Fruit fly (Drosophila melanogaster) whole organism, embryonic: ENCODE measurements around the gene IKKepsilon.

Experiments
- BEAF-32 ChIP-seq: fragments of 200-800 bp; sonication (Bioruptor generic); optimal IDR thresholded peaks from 3 replicates; lab custom pipeline; 2017; ENCODE audit warnings: missing biosample characterization, missing genetic modification characterization, mild to moderate bottlenecking, moderate library complexity, missing genetic modification reagents
- BtbVII ChIP-seq: fragments of 200-800 bp; sonication (Bioruptor generic); optimal IDR thresholded peaks from 3 replicates; lab custom pipeline; 2017; ENCODE audit warnings: missing biosample characterization, mild to moderate bottlenecking, missing genetic modification characterization
- CG11247 ChIP-seq: fragments of 200-800 bp; sonication (Bioruptor generic); IDR thresholded peaks from 2 replicates; pipeline ENCODE4 v1.3.6; 2022; ENCODE audit warnings: missing biosample characterization, missing genetic modification characterization
- CG11696 ChIP-seq: fragments of 200-800 bp; sonication (Bioruptor generic); IDR thresholded peaks from 2 replicates; pipeline ENCODE4 v1.3.6; 2022; ENCODE audit warnings: missing biosample characterization, missing genetic modification characterization
- CG2199 ChIP-seq: fragments of 200-800 bp; sonication (Bioruptor generic); IDR thresholded peaks from 3 replicates; pipeline ENCODE4 v1.3.6; 2022; ENCODE audit warnings: missing biosample characterization, missing genetic modification characterization
- CG30020 ChIP-seq: fragments of 200-800 bp; optimal IDR thresholded peaks from 2 replicates; lab custom pipeline; 2019; ENCODE audit warnings: missing biosample characterization, mild to moderate bottlenecking, missing genetic modification characterization, moderate library complexity
- CG34224 ChIP-seq: fragments of 200-800 bp; sonication (Bioruptor generic); IDR thresholded peaks from 3 replicates; pipeline ENCODE4 v1.3.6; 2022; ENCODE audit warnings: missing biosample characterization, missing genetic modification characterization; ENCODE audit not compliant: partially characterized antibody
- CG34376 ChIP-seq: fragments of 200-800 bp; sonication (Bioruptor generic); optimal IDR thresholded peaks from 2 replicates; lab custom pipeline; 2018; ENCODE audit warnings: missing biosample characterization, mild to moderate bottlenecking, missing genetic modification characterization
- CG4360 ChIP-seq: fragments of 200-800 bp; sonication (Bioruptor generic); IDR thresholded peaks from 2 replicates; pipeline ENCODE4 v1.3.6; 2022; ENCODE audit warnings: missing biosample characterization, missing genetic modification characterization
- CG4730 ChIP-seq: fragments of 200-800 bp; sonication (Bioruptor generic); IDR thresholded peaks from 2 replicates; pipeline ENCODE4 v1.3.6; 2022; ENCODE audit warnings: missing biosample characterization, missing genetic modification characterization
- CG5180 ChIP-seq: fragments of 200-800 bp; sonication (Bioruptor generic); optimal IDR thresholded peaks from 3 replicates; lab custom pipeline; 2017; ENCODE audit warnings: missing biosample characterization, missing genetic modification characterization, mild to moderate bottlenecking, moderate library complexity, missing genetic modification reagents
- CG8089 ChIP-seq: fragments of 200-800 bp; sonication (Bioruptor generic); optimal IDR thresholded peaks from 3 replicates; lab custom pipeline; 2016; ENCODE audit warnings: missing biosample characterization, missing genetic modification characterization
- CG8388 ChIP-seq: fragments of 200-800 bp; sonication (Bioruptor generic); optimal IDR thresholded peaks from 2 replicates; lab custom pipeline; 2019; ENCODE audit warnings: missing biosample characterization, mild to moderate bottlenecking, missing genetic modification characterization, moderate library complexity
- CG9727 ChIP-seq: fragments of 200-800 bp; sonication (Bioruptor generic); optimal IDR thresholded peaks from 3 replicates; lab custom pipeline; 2017; ENCODE audit warnings: missing biosample characterization, mild to moderate bottlenecking, missing genetic modification characterization
- CG9876 ChIP-seq: fragments of 200-800 bp; sonication (Bioruptor generic); optimal IDR thresholded peaks from 2 replicates; lab custom pipeline; 2016; ENCODE audit warnings: missing biosample characterization, missing genetic modification characterization
- Dref ChIP-seq: fragments of 200-800 bp; sonication (Bioruptor generic); IDR thresholded peaks from 2 replicates; pipeline ENCODE4 v1.3.6; 2022; ENCODE audit warnings: missing biosample characterization, missing genetic modification characterization
- ERR ChIP-seq: fragments of 200-800 bp; sonication (Bioruptor generic); optimal IDR thresholded peaks from 2 replicates; lab custom pipeline; 2016; ENCODE audit warnings: missing biosample characterization, missing genetic modification characterization
- Fer3 ChIP-seq: fragments of 200-800 bp; sonication (Bioruptor generic); optimal IDR thresholded peaks from 2 replicates; lab custom pipeline; 2018; ENCODE audit warnings: missing biosample characterization, mild to moderate bottlenecking, missing genetic modification characterization, moderate library complexity
- HLH3B ChIP-seq: fragments of 200-800 bp; sonication (Bioruptor generic); IDR thresholded peaks from 2 replicates; pipeline ENCODE4 v1.3.6; 2022; ENCODE audit warnings: missing biosample characterization, missing genetic modification characterization
- Med ChIP-seq: fragments of 200-800 bp; sonication (Bioruptor generic); peaks from one replicate; lab custom pipeline; 2016; ENCODE audit warnings: missing biosample characterization, missing genetic modification characterization, mild to moderate bottlenecking, inconsistent platforms, moderate library complexity
- Pdp1 ChIP-seq, 2 experiments: fragments of 200-800 bp; sonication (Bioruptor generic); optimal IDR thresholded peaks; 3 replicates each; lab custom pipeline; 2016; ENCODE audit warnings: missing biosample characterization in 2 of 2, missing genetic modification characterization in 2 of 2, mild to moderate bottlenecking in 1 of 2, moderate library complexity in 1 of 2
- Ptx1 ChIP-seq: fragments of 200-800 bp; sonication (Bioruptor generic); IDR thresholded peaks from 2 replicates; pipeline ENCODE4 v1.3.6; 2022; ENCODE audit warnings: missing biosample characterization, missing genetic modification characterization
- aop ChIP-seq: fragments of 200-800 bp; sonication (Bioruptor generic); IDR thresholded peaks from 2 replicates; pipeline ENCODE4 v1.3.6; 2022; ENCODE audit warnings: missing biosample characterization, missing genetic modification characterization
- chinmo ChIP-seq: fragments of 200-800 bp; sonication (Bioruptor generic); IDR thresholded peaks from 4 replicates; pipeline ENCODE4 v1.3.6; 2022; ENCODE audit warnings: missing biosample characterization, missing genetic modification characterization; ENCODE audit not compliant: partially characterized antibody
- ci ChIP-seq: fragments of 200-800 bp; sonication (Bioruptor generic); IDR thresholded peaks from 3 replicates; pipeline ENCODE4 v1.3.6; 2022; ENCODE audit warnings: missing biosample characterization, missing genetic modification characterization
- crol ChIP-seq: fragments of 200-800 bp; sonication (Bioruptor generic); IDR thresholded peaks from 2 replicates; pipeline ENCODE4 v1.3.6; 2022; ENCODE audit warnings: missing biosample characterization, missing genetic modification characterization
- cwo ChIP-seq: fragments of 200-800 bp; sonication (Bioruptor generic); optimal IDR thresholded peaks from 3 replicates; lab custom pipeline; 2017; ENCODE audit warnings: missing biosample characterization, missing genetic modification characterization, mild to moderate bottlenecking, moderate library complexity, missing genetic modification reagents
- dimm ChIP-seq: fragments of 200-800 bp; sonication (Bioruptor generic); IDR thresholded peaks from 2 replicates; pipeline ENCODE4 v1.3.6; 2022; ENCODE audit warnings: missing biosample characterization, missing genetic modification characterization
- eve ChIP-seq, 2 experiments: fragments of >200 bp; optimal IDR thresholded peaks; 2 replicates each; lab custom pipeline; 2017; ENCODE audit warnings: missing biosample characterization in 2 of 2, missing genetic modification characterization in 2 of 2
- fd3F ChIP-seq: fragments of 200-800 bp; sonication (Bioruptor generic); optimal IDR thresholded peaks from 2 replicates; lab custom pipeline; 2018; ENCODE audit warnings: missing biosample characterization, mild to moderate bottlenecking, missing genetic modification characterization, moderate library complexity
- grn ChIP-seq: fragments of 200-800 bp; sonication (Bioruptor generic); optimal IDR thresholded peaks from 3 replicates; lab custom pipeline; 2017; ENCODE audit warnings: missing biosample characterization, missing genetic modification characterization
- kni ChIP-seq: fragments of 200-800 bp; sonication (Bioruptor generic); optimal IDR thresholded peaks from 3 replicates; lab custom pipeline; 2017; ENCODE audit warnings: mild to moderate bottlenecking, missing biosample characterization, missing genetic modification reagents, missing genetic modification characterization
- mirr ChIP-seq: fragments of 200-800 bp; sonication (Bioruptor generic); optimal IDR thresholded peaks from 3 replicates; lab custom pipeline; 2018; ENCODE audit warnings: missing biosample characterization, mild to moderate bottlenecking, missing genetic modification characterization
- sc ChIP-seq, 3 experiments: fragments of >200 bp in 2 of 3; fragments of 200-800 bp in 1 of 3; sonication (Bioruptor generic) in 1 of 3; optimal IDR thresholded peaks; 2 replicates in 2 of 3; 3 replicates in 1 of 3; lab custom pipeline; 2017; ENCODE audit warnings: mild to moderate bottlenecking in 1 of 3, missing biosample characterization in 1 of 3, missing genetic modification characterization in 1 of 3, missing genetic modification reagents in 1 of 3
- sd ChIP-seq: fragments of 200-800 bp; sonication (Bioruptor generic); optimal IDR thresholded peaks from 3 replicates; lab custom pipeline; 2018; ENCODE audit warnings: missing biosample characterization, mild to moderate bottlenecking, missing genetic modification characterization, moderate library complexity
- sens ChIP-seq: fragments of 200-800 bp; sonication (Bioruptor generic); peaks from one replicate; lab custom pipeline; 2016; ENCODE audit warnings: missing biosample characterization, missing genetic modification characterization
- sr ChIP-seq: fragments of 200-800 bp; sonication (Bioruptor generic); IDR thresholded peaks from 3 replicates; pipeline ENCODE4 v1.3.6; 2022; ENCODE audit warnings: missing biosample characterization, missing genetic modification characterization
- sug ChIP-seq: fragments of 200-800 bp; optimal IDR thresholded peaks from 2 replicates; lab custom pipeline; 2019; ENCODE audit warnings: missing biosample characterization, mild to moderate bottlenecking, missing genetic modification characterization, moderate library complexity
- ttk ChIP-seq: fragments of 200-800 bp; sonication (Bioruptor generic); IDR thresholded peaks from 2 replicates; pipeline ENCODE4 v2.1.2; 2022; ENCODE audit warnings: missing biosample characterization, missing genetic modification characterization
- z ChIP-seq: fragments of 200-800 bp; sonication (Bioruptor generic); IDR thresholded peaks from 3 replicates; pipeline ENCODE4 v1.3.6; 2022; ENCODE audit warnings: missing biosample characterization, missing genetic modification characterization

The IKKepsilon gene

DNA sequence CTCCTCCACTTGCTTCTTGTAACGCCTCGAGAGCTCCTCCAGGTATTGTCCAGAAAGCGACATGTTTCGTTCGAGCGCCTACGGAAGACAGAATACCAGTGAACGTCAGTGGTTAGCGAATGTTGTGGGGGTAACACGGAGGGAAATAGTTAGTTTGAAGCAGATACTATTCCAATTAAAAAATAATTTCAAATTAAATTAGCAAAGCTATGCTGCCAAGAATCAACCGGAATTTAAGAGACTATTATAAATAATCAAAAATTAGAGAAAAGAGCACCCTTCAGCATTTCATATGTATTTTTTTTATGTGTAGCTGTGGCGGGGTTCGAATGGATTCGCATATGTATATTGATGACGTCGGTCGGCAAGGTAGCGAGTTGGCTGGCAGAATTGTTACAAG lies 14.8 kb upstream of the IKKepsilon start (continued):
- no peak for TF ChIP-seq CG30020 (tag; lab: Kevin White, UChicago)
- TF ChIP-seq CG8089 = no peak
- TF ChIP-seq ttk (GFP tag; lab: Robert Waterston, UW) = no peak
- TF ChIP-seq ERR (GFP tag; lab: Kevin White, UChicago) = no peak
- TF ChIP-seq CG4730 (GFP tag; lab: Robert Waterston, UW) = no peak
- no peak for TF ChIP-seq BtbVII (GFP tag; lab: Kevin White, UChicago)
- TF ChIP-seq CG8388 (GFP tag; lab: Kevin White, UChicago) = no peak
- no peak for TF ChIP-seq HLH3B (GFP tag; lab: Robert Waterston, UW)
- no peak for TF ChIP-seq kni
- TF ChIP-seq dimm (GFP tag; lab: Robert Waterston, UW) = no peak
- TF ChIP-seq sd = no peak
- no peak for TF ChIP-seq CG9876 (GFP tag; lab: Kevin White, UChicago)

DNA sequence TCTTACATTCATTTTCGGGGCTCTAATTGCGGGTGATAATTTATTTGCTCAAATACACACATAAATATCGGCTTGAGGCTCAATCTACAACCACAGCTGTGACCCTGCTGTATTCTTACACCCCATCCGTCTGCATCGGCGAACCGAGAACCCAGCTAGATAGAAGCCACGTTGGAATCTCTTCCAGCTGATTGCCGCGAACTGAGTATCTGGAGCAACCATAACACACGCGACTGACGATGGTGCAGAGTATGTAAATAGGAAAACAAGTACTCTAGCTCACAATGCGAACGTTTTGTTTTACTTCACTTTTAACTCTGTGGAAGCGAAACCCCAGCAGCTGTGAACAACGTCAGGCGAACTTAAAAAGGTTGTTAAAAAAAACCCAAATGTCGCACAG lies 11.4 kb upstream of the IKKepsilon start:
- TF ChIP-seq sens (GFP tag; lab: Kevin White, UChicago) (peak; percentile 3), CG11247 (no peak), ci (GFP tag; lab: Robert Waterston, UW) (no peak), Fer3 (no peak), eve (GFP tag; optimal IDR thresholded peaks at IDR 0.05; lab: Kevin White, UChicago) (no peak), CG2199 (GFP tag; lab: Robert Waterston, UW) (no peak)
- TF ChIP-seq, all 482 proteins: peak for 1

DNA sequence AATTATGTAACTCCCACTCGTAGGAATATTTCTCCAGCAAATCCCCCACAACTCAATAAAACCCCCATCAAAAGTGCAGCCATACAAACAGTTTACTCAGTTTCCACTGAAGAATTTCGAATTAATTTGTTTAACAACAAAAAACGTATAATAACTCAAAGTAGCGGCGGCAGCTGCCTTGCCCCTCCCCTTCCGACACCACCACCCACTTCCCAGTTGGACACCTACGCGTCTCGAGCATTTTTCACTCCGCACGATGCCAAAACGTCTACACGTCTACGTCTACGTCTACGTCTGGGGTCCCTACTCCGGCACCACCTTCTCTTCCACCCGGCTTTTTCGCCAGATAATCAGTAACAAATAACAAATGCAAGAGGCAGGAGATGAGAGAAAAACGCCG lies 4.6 kb upstream of the IKKepsilon start:
- 0 out of 3 replicates have a peak, but pooled peaks have one; percentile 51 for TF ChIP-seq z (GFP tag; lab: Robert Waterston, UW)
- peak in 1 of 2 experiments; percentile 51 for TF ChIP-seq Pdp1 (GFP tag; optimal IDR thresholded peaks at IDR 0.05; lab: Kevin White, UChicago)
- no peak for TF ChIP-seq Ptx1 (GFP tag; lab: Robert Waterston, UW)
- TF ChIP-seq fd3F (GFP tag; lab: Kevin White, UChicago) = no peak
- peak; percentile 97 for TF ChIP-seq sr (GFP tag; lab: Robert Waterston, UW)
- TF ChIP-seq sc (optimal IDR thresholded peaks at IDR 0.05; lab: Kevin White, UChicago) = no peak
- TF ChIP-seq sc (GFP tag; optimal IDR thresholded peaks at IDR 0.05; lab: Kevin White, UChicago) = no peak
- peak; percentile 55 for TF ChIP-seq crol (GFP tag; lab: Robert Waterston, UW)

DNA sequence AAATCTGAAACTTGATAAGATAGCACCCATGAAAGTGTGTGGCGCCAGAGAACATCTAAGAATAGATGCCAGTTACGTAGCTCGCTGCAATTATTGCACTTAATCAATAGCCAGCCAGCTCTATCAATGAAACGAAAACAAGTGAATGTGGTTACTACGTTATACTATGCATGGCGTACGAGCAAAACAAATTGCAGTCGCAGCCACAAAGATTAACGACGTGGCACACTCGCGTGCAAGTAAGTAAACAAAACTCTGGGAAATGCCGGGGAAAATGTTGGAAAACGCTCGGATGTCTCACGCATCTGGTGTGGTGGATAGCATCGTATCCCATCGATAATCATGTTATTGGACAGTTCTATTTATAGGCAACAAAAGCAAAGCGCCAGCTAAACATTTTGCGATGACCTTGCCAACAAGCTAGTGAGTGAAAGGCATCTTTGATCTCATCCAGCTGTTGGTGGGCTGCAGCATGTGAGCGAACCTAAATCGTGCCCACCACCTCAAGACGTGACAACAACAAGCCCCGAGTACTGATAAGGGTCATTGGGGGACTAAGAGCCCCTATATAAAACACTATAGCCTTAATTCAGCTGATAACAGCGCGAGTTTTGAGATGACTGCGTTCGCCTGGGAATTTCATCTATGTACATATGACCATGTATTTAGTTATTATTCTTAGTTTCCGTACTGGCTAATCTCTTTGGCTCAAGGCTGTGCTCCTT lies 1.9 kb upstream of the IKKepsilon start:
- TF ChIP-seq CG9727 (GFP tag; lab: Kevin White, UChicago) (no peak), CG11696 (peak; percentile 38; the same call in 1 of the 2 replicates), mirr (GFP tag; lab: Kevin White, UChicago) (peak; percentile 36), CG4360 (GFP tag; lab: Robert Waterston, UW) (peak; percentile 60), chinmo (GFP tag; lab: Robert Waterston, UW) (0 out of 4 replicates have a peak, but pooled peaks have one; percentile 45), cwo (GFP tag; lab: Kevin White, UChicago) (peak; percentile 63), grn (GFP tag; lab: Kevin White, UChicago) (peak; percentile 29), Med (peak; percentile 21), Dref (GFP tag; lab: Robert Waterston, UW) (no peak), CG34376 (GFP tag; lab: Kevin White, UChicago) (peak; percentile 71), BEAF-32 (GFP tag; lab: Kevin White, UChicago) (peak; percentile 26), CG5180 (peak; percentile 5), sug (peak; percentile 86), CG34224 (GFP tag; lab: Robert Waterston, UW) (0 out of 3 replicates have a peak, but pooled peaks have one; percentile 12), aop (GFP tag; lab: Robert Waterston, UW) (no peak)
